Fruit fly (Drosophila melanogaster): ENCODE results near the gene CG34165.

dm6 chr2L:14698980-14699379 lies 14.6 kb upstream of the CG34165 start:
- TF ChIP-seq CG11294 (GFP tag; IDR thresholded peaks at IDR 0.05) = no peak
- no peak for TF ChIP-seq Gug (GFP tag; IDR thresholded peaks at IDR 0.05)
- no peak for TF ChIP-seq net (GFP tag; optimal IDR thresholded peaks at IDR 0.05)
- no peak for TF ChIP-seq Sox102F (GFP tag; optimal IDR thresholded peaks at IDR 0.05)
